Worm (Caenorhabditis elegans) whole organism, mixed stage, embryonic: ENCODE measurements around the gene fbxb-43.

Experiments
- bed-3 ChIP-seq: fragments of 200-800 bp; sonication (Bioruptor generic); optimal IDR thresholded peaks from 3 replicates; lab custom pipeline; 2018; ENCODE audit warnings: mild to moderate bottlenecking, missing genetic modification characterization, moderate library complexity, missing compliant biosample characterization
- ceh-43 ChIP-seq: fragments of 200-800 bp; sonication (Bioruptor generic); optimal IDR thresholded peaks from 2 replicates; lab custom pipeline; 2018; ENCODE audit warnings: mild to moderate bottlenecking, missing genetic modification characterization, moderate library complexity, missing compliant biosample characterization
- ceh-83 ChIP-seq: fragments of 200-800 bp; sonication (Bioruptor generic); optimal IDR thresholded peaks from 2 replicates; lab custom pipeline; 2018; ENCODE audit warnings: mild to moderate bottlenecking, missing genetic modification characterization, missing compliant biosample characterization
- ces-1 ChIP-seq: fragments of 150-350 bp; optimal IDR thresholded peaks from 2 replicates; lab custom pipeline; 2014; ENCODE audit warnings: missing biosample characterization, missing genetic modification reagents, missing genetic modification characterization
- cnd-1 ChIP-seq: fragments of 200-800 bp; sonication (Bioruptor generic); optimal IDR thresholded peaks from 2 replicates; lab custom pipeline; 2018; ENCODE audit warnings: mild to moderate bottlenecking, missing genetic modification characterization, missing compliant biosample characterization
- drap-1 ChIP-seq: fragments of 200-800 bp; sonication (Bioruptor generic); optimal IDR thresholded peaks from 3 replicates; lab custom pipeline; 2018; ENCODE audit warnings: mild to moderate bottlenecking, missing genetic modification characterization, missing compliant biosample characterization
- elt-1 ChIP-seq: sonication (generic microtip); optimal IDR thresholded peaks from 2 replicates; lab custom pipeline; 2017; ENCODE audit warnings: missing genetic modification characterization, mild to moderate bottlenecking, missing compliant biosample characterization, antibody characterized with exemption, moderate library complexity, borderline replicate concordance; ENCODE audit not compliant: insufficient read depth
- elt-3 ChIP-seq: fragments of 150-350 bp; optimal IDR thresholded peaks from 2 replicates; lab custom pipeline; 2014; ENCODE audit warnings: missing biosample characterization, missing genetic modification characterization
- flh-1 ChIP-seq: fragments of 200-800 bp; sonication (Bioruptor generic); optimal IDR thresholded peaks from 2 replicates; lab custom pipeline; 2018; ENCODE audit warnings: mild to moderate bottlenecking, missing genetic modification characterization, moderate library complexity, missing compliant biosample characterization
- ham-2 ChIP-seq: fragments of 200-800 bp; sonication (Bioruptor generic); optimal IDR thresholded peaks from 2 replicates; lab custom pipeline; 2018; ENCODE audit warnings: mild to moderate bottlenecking, missing genetic modification characterization, missing compliant biosample characterization
- hlh-1 ChIP-seq: fragments of 150-350 bp; optimal IDR thresholded peaks from 2 replicates; lab custom pipeline; 2014; ENCODE audit warnings: missing biosample characterization, missing genetic modification reagents, missing genetic modification characterization
- lsy-2 ChIP-seq: fragments of 150-350 bp; optimal IDR thresholded peaks from 2 replicates; lab custom pipeline; 2014; ENCODE audit warnings: missing biosample characterization, missing genetic modification characterization
- mep-1 ChIP-seq: fragments of 150-350 bp; optimal IDR thresholded peaks from 2 replicates; lab custom pipeline; 2017; ENCODE audit warnings: missing biosample characterization, missing genetic modification reagents, missing genetic modification characterization, inconsistent platforms
- mls-2 ChIP-seq: sonication (generic microtip); optimal IDR thresholded peaks from 2 replicates; lab custom pipeline; 2016; ENCODE audit warnings: mild to moderate bottlenecking, missing genetic modification characterization, moderate library complexity, missing compliant biosample characterization
- nhr-2 ChIP-seq: fragments of 150-350 bp; optimal IDR thresholded peaks from 2 replicates; lab custom pipeline; 2014; ENCODE audit warnings: missing biosample characterization, missing genetic modification characterization
- nhr-237 ChIP-seq: fragments of 150-350 bp; optimal IDR thresholded peaks from 2 replicates; lab custom pipeline; 2014; ENCODE audit warnings: missing biosample characterization, missing genetic modification characterization
- nhr-28 ChIP-seq: fragments of 150-350 bp; optimal IDR thresholded peaks from 2 replicates; lab custom pipeline; 2014; ENCODE audit warnings: missing biosample characterization, missing genetic modification characterization
- nhr-76 ChIP-seq: sonication (generic microtip); optimal IDR thresholded peaks from 2 replicates; lab custom pipeline; 2017; ENCODE audit warnings: missing biosample characterization, missing genetic modification characterization
- pha-4 ChIP-seq: fragments of 150-350 bp; optimal IDR thresholded peaks from 2 replicates; lab custom pipeline; 2018; ENCODE audit warnings: missing biosample characterization, missing genetic modification reagents, missing genetic modification characterization
- sem-2 ChIP-seq: fragments of 200-800 bp; sonication (Bioruptor generic); optimal IDR thresholded peaks from 2 replicates; lab custom pipeline; 2018; ENCODE audit warnings: mild to moderate bottlenecking, missing genetic modification characterization, missing compliant biosample characterization
- snpc-4 ChIP-seq: fragments of 150-350 bp; optimal IDR thresholded peaks from 2 replicates; lab custom pipeline; 2014; ENCODE audit warnings: missing biosample characterization, missing genetic modification characterization
- sptf-1 ChIP-seq: sonication (generic microtip); optimal IDR thresholded peaks from 2 replicates; lab custom pipeline; 2017; ENCODE audit warnings: mild to moderate bottlenecking, missing genetic modification characterization, moderate library complexity, missing compliant biosample characterization
- tbx-8 ChIP-seq: fragments of 200-800 bp; sonication (Bioruptor generic); optimal IDR thresholded peaks from 2 replicates; lab custom pipeline; 2018; ENCODE audit warnings: mild to moderate bottlenecking, missing genetic modification characterization, moderate library complexity, missing compliant biosample characterization
- unc-120 ChIP-seq: sonication (generic microtip); optimal IDR thresholded peaks from 2 replicates; lab custom pipeline; 2017; ENCODE audit warnings: missing genetic modification characterization, missing compliant biosample characterization; ENCODE audit not compliant: poor library complexity, severe bottlenecking
- unc-39 ChIP-seq: fragments of 150-350 bp; optimal IDR thresholded peaks from 2 replicates; lab custom pipeline; 2014; ENCODE audit warnings: missing biosample characterization, missing genetic modification characterization
- unc-62 ChIP-seq: fragments of 150-350 bp; optimal IDR thresholded peaks from 2 replicates; lab custom pipeline; 2014; ENCODE audit warnings: missing biosample characterization, missing genetic modification reagents, missing genetic modification characterization
- zip-8 ChIP-seq: fragments of 150-350 bp; optimal IDR thresholded peaks from 2 replicates; lab custom pipeline; 2014; ENCODE audit warnings: missing biosample characterization, missing genetic modification characterization
- ztf-11 ChIP-seq: fragments of 150-350 bp; optimal IDR thresholded peaks from 2 replicates; lab custom pipeline; 2014; ENCODE audit warnings: missing biosample characterization, missing genetic modification characterization

The fbxb-43 gene

DNA sequence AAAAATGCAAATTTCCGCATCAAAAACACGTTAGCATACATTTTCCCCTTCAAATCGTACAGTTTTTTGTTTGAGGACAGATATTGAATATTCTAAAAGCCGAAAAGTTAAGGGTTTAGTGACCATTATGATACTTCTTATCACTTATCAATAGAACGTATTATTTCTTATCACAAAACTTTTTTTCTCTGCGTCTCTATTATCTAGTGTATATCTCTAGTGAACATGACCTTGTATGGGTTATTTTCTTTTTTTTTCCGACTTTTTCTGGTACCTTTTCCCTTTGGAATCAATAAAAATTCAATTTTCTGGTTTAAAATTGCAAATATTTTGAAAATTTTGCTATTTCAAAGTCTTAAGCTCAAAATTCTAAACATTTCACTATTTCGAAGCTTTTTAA lies 32.4 kb upstream of the fbxb-43 start:
- TF ChIP-seq nhr-76 (tag; lab: Kevin White, UChicago) (no peak), zip-8 (tag; lab: Kevin White, UChicago) (no peak), bed-3 (GFP tag; lab: Kevin White, UChicago) (no peak), nhr-237 (tag; lab: Kevin White, UChicago) (no peak), ces-1 (no peak), tbx-8 (GFP tag; lab: Kevin White, UChicago) (no peak), elt-3 (tag; lab: Kevin White, UChicago) (no peak), nhr-28 (no peak), unc-62 (GFP tag; lab: Kevin White, UChicago) (no peak), lsy-2 (tag; lab: Kevin White, UChicago) (no peak), nhr-2 (no peak)

ce11 chrII:1504266-1504665 lies 31.8 kb upstream of the fbxb-43 start, which contains the start of gene fdgt-1:
Gene fdgt-1, plus strand, starts transcription at chrII:1504566.
- TF ChIP-seq elt-1 (tag; lab: Kevin White, UChicago), result no peak
- peak; percentile 12 for TF ChIP-seq pha-4
- no peak for TF ChIP-seq nhr-2
- no peak for TF ChIP-seq nhr-237 (tag; lab: Kevin White, UChicago)
- TF ChIP-seq ztf-11 (tag; lab: Kevin White, UChicago), result no peak
- no peak for TF ChIP-seq ces-1
- no peak for TF ChIP-seq unc-39 (tag; lab: Kevin White, UChicago)
- TF ChIP-seq ham-2 (GFP tag; lab: Kevin White, UChicago), result no peak
- no peak for TF ChIP-seq ceh-83 (GFP tag; lab: Kevin White, UChicago)

ce11 chrII:1517354-1517753 lies 18.7 kb upstream of the fbxb-43 start, which contains the start of gene math-45:
Gene math-45, minus strand, starts transcription at chrII:1517454.
- no peak for TF ChIP-seq ceh-83 (GFP tag; lab: Kevin White, UChicago)

- TF ChIP-seq tbx-8 (GFP tag; lab: Kevin White, UChicago) (no peak), nhr-2 (no peak), flh-1 (GFP tag; lab: Kevin White, UChicago) (no peak), ham-2 (GFP tag; lab: Kevin White, UChicago) (no peak), sptf-1 (no peak), snpc-4 (tag; lab: Kevin White, UChicago) (no peak), unc-39 (tag; lab: Kevin White, UChicago) (no peak), unc-120 (tag; lab: Kevin White, UChicago) (no peak), mls-2 (tag; lab: Kevin White, UChicago) (no peak), hlh-1 (tag; lab: Kevin White, UChicago) (no peak), ztf-11 (tag; lab: Kevin White, UChicago) (no peak), cnd-1 (tag; lab: Kevin White, UChicago) (no peak), elt-3 (tag; lab: Kevin White, UChicago) (no peak), ceh-43 (GFP tag; lab: Kevin White, UChicago) (no peak), lsy-2 (tag; lab: Kevin White, UChicago) (no peak), elt-1 (tag; lab: Kevin White, UChicago) (no peak)
Observed at ce11 chrII:1518914-1519313, 17.1 kb upstream of the fbxb-43 start, which contains the start of gene Y51H7BR.8. Gene Y51H7BR.8, plus strand, starts transcription at chrII:1519214.

- TF ChIP-seq ces-1 (peak; percentile 29), elt-1 (tag; lab: Kevin White, UChicago) (no peak), mep-1 (no peak), sem-2 (GFP tag; lab: Kevin White, UChicago) (peak; percentile 11), ceh-83 (GFP tag; lab: Kevin White, UChicago) (peak; percentile 20), sptf-1 (peak; percentile 54), mls-2 (tag; lab: Kevin White, UChicago) (peak; percentile 28), flh-1 (GFP tag; lab: Kevin White, UChicago) (no peak)
Observed at ce11 chrII:1519867-1520266, 16.2 kb upstream of the fbxb-43 start.

ce11 chrII:1521956-1522355 lies 14.1 kb upstream of the fbxb-43 start:
- no peak for TF ChIP-seq drap-1
- TF ChIP-seq, all 35 proteins: peak for 0
